Fruit fly (Drosophila melanogaster) whole organism, prepupa: Measurements from ENCODE around the gene Mst98Ca.
A peak's percentile ranks its signal among the peaks of the same experiment; 100 is the strongest.

Source experiments
- Blimp-1 ChIP-seq: fragments of 200-800 bp; sonication (Bioruptor generic); optimal IDR thresholded peaks from 3 replicates; lab custom pipeline; 2017; ENCODE audit warnings: missing biosample characterization, missing genetic modification characterization, mild to moderate bottlenecking, moderate library complexity, missing genetic modification reagents
- CG10631 ChIP-seq: fragments of 200-800 bp; sonication (Bioruptor generic); optimal IDR thresholded peaks from 2 replicates; lab custom pipeline; 2016; ENCODE audit warnings: missing biosample characterization, missing genetic modification characterization
- CG11762 ChIP-seq: fragments of 200-800 bp; sonication (Bioruptor generic); optimal IDR thresholded peaks from 3 replicates; lab custom pipeline; 2016; ENCODE audit warnings: missing biosample characterization, missing genetic modification characterization; ENCODE audit not compliant: insufficient read depth
- CG11902 ChIP-seq: fragments of 200-800 bp; sonication (Bioruptor generic); optimal IDR thresholded peaks from 3 replicates; lab custom pipeline; 2016; ENCODE audit warnings: missing biosample characterization, missing genetic modification characterization
- CG15336 ChIP-seq: fragments of 200-800 bp; sonication (Bioruptor generic); IDR thresholded peaks from 2 replicates; pipeline ENCODE4 v1.3.6; 2022; ENCODE audit warnings: missing biosample characterization, missing genetic modification characterization
- CG1621 ChIP-seq: fragments of 200-800 bp; sonication (Bioruptor generic); optimal IDR thresholded peaks from 3 replicates; lab custom pipeline; 2018; ENCODE audit warnings: missing biosample characterization, mild to moderate bottlenecking, missing genetic modification characterization
- CG16779 ChIP-seq: fragments of 200-800 bp; sonication (Bioruptor generic); optimal IDR thresholded peaks from 3 replicates; lab custom pipeline; 2017; ENCODE audit warnings: missing biosample characterization, mild to moderate bottlenecking, missing genetic modification characterization
- CG3032 ChIP-seq: fragments of 200-800 bp; optimal IDR thresholded peaks from 2 replicates; lab custom pipeline; 2019; ENCODE audit warnings: missing biosample characterization, mild to moderate bottlenecking, missing genetic modification characterization, moderate library complexity
- CG31627 ChIP-seq: fragments of 200-800 bp; sonication (Bioruptor generic); optimal IDR thresholded peaks from 3 replicates; lab custom pipeline; 2016; ENCODE audit warnings: missing biosample characterization, missing genetic modification characterization
- CG34406 ChIP-seq: fragments of 200-800 bp; sonication (Bioruptor generic); optimal IDR thresholded peaks from 3 replicates; lab custom pipeline; 2016; ENCODE audit warnings: missing biosample characterization, missing genetic modification characterization
- CG3919 ChIP-seq: fragments of 200-800 bp; sonication (Bioruptor generic); optimal IDR thresholded peaks from 3 replicates; lab custom pipeline; 2016; ENCODE audit warnings: missing biosample characterization, missing genetic modification characterization
- CG4318 ChIP-seq: fragments of 200-800 bp; sonication (Bioruptor generic); optimal IDR thresholded peaks from 3 replicates; lab custom pipeline; 2017; ENCODE audit warnings: missing biosample characterization, mild to moderate bottlenecking, missing genetic modification characterization
- CG6163 ChIP-seq: fragments of 200-800 bp; sonication (Bioruptor generic); IDR thresholded peaks from 3 replicates; pipeline ENCODE4 v1.3.6; 2022; ENCODE audit warnings: missing biosample characterization, missing genetic modification characterization
- CG6276 ChIP-seq: fragments of 200-800 bp; sonication (Bioruptor generic); optimal IDR thresholded peaks from 2 replicates; lab custom pipeline; 2017; ENCODE audit warnings: missing biosample characterization, mild to moderate bottlenecking, missing genetic modification characterization
- CG6792 ChIP-seq: fragments of 200-800 bp; sonication (Bioruptor generic); optimal IDR thresholded peaks from 3 replicates; lab custom pipeline; 2016; ENCODE audit warnings: missing biosample characterization, missing genetic modification characterization
- CG6854 ChIP-seq: fragments of 200-800 bp; sonication (Bioruptor generic); optimal IDR thresholded peaks from 2 replicates; lab custom pipeline; 2017; ENCODE audit warnings: missing biosample characterization, mild to moderate bottlenecking, missing genetic modification characterization
- CG8319 ChIP-seq: fragments of 200-800 bp; sonication (Bioruptor generic); optimal IDR thresholded peaks from 3 replicates; lab custom pipeline; 2016; ENCODE audit warnings: missing biosample characterization, missing genetic modification characterization
- CG8632 ChIP-seq: fragments of 200-800 bp; sonication (Bioruptor generic); optimal IDR thresholded peaks from 3 replicates; lab custom pipeline; 2016; ENCODE audit warnings: missing biosample characterization, missing genetic modification characterization
- CG9139 ChIP-seq: fragments of 200-800 bp; sonication (Bioruptor generic); optimal IDR thresholded peaks from 3 replicates; lab custom pipeline; 2017; ENCODE audit warnings: missing biosample characterization, mild to moderate bottlenecking, missing genetic modification characterization
- Eip75B ChIP-seq: fragments of 200-800 bp; sonication (Bioruptor generic); optimal IDR thresholded peaks from 3 replicates; lab custom pipeline; 2016; ENCODE audit warnings: missing biosample characterization, missing genetic modification characterization
- Eip78C ChIP-seq: fragments of 200-800 bp; sonication (Bioruptor generic); peaks from one replicate; lab custom pipeline; 2016; ENCODE audit warnings: missing biosample characterization, missing genetic modification characterization
- Eip93F ChIP-seq: fragments of 200-800 bp; sonication (Bioruptor generic); optimal IDR thresholded peaks from 2 replicates; lab custom pipeline; 2016; ENCODE audit warnings: missing biosample characterization, mild to moderate bottlenecking, missing genetic modification characterization
- Ets96B ChIP-seq: fragments of 200-800 bp; optimal IDR thresholded peaks from 2 replicates; lab custom pipeline; 2019; ENCODE audit warnings: missing biosample characterization, mild to moderate bottlenecking, missing genetic modification characterization, moderate library complexity
- Gug ChIP-seq: fragments of 200-800 bp; sonication (Bioruptor generic); IDR thresholded peaks from 2 replicates; pipeline ENCODE4 v1.3.6; 2022; ENCODE audit warnings: missing biosample characterization, missing genetic modification characterization
- Hr38 ChIP-seq: sonication (Bioruptor generic); optimal IDR thresholded peaks from 2 replicates; lab custom pipeline; 2016; ENCODE audit warnings: missing biosample characterization, missing genetic modification characterization
- Hr39 ChIP-seq: fragments of 200-800 bp; sonication (Bioruptor generic); optimal IDR thresholded peaks from 2 replicates; lab custom pipeline; 2016; ENCODE audit warnings: missing biosample characterization, missing genetic modification characterization
- Met ChIP-seq: fragments of 200-800 bp; sonication (Bioruptor generic); optimal IDR thresholded peaks from 3 replicates; lab custom pipeline; 2016; ENCODE audit warnings: missing biosample characterization, missing genetic modification characterization
- OdsH ChIP-seq: fragments of 200-800 bp; sonication (Bioruptor generic); optimal IDR thresholded peaks from 3 replicates; lab custom pipeline; 2016; ENCODE audit warnings: missing biosample characterization, missing genetic modification characterization
- Sox102F ChIP-seq: fragments of 200-800 bp; sonication (Bioruptor generic); optimal IDR thresholded peaks from 2 replicates; lab custom pipeline; 2016; ENCODE audit warnings: missing biosample characterization, mild to moderate bottlenecking, missing genetic modification characterization
- Sox14 ChIP-seq: fragments of 200-800 bp; sonication (Bioruptor generic); optimal IDR thresholded peaks from 3 replicates; lab custom pipeline; 2016; ENCODE audit warnings: missing biosample characterization, missing genetic modification characterization
- achi ChIP-seq: fragments of 200-800 bp; sonication (Bioruptor generic); optimal IDR thresholded peaks from 3 replicates; lab custom pipeline; 2016; ENCODE audit warnings: missing biosample characterization, missing genetic modification characterization
- dac ChIP-seq: fragments of 200-800 bp; sonication (Bioruptor generic); optimal IDR thresholded peaks from 2 replicates; lab custom pipeline; 2017; ENCODE audit warnings: missing biosample characterization, mild to moderate bottlenecking, missing genetic modification characterization
- dsx ChIP-seq: fragments of 200-800 bp; optimal IDR thresholded peaks from 3 replicates; lab custom pipeline; 2019; ENCODE audit warnings: missing biosample characterization, mild to moderate bottlenecking, missing genetic modification characterization, moderate library complexity; ENCODE audit not compliant: poor library complexity, severe bottlenecking
- esn ChIP-seq: fragments of 200-800 bp; sonication (Bioruptor generic); optimal IDR thresholded peaks from 2 replicates; lab custom pipeline; 2016; ENCODE audit warnings: missing biosample characterization, mild to moderate bottlenecking, missing genetic modification characterization, moderate library complexity
- fd59A ChIP-seq: fragments of 200-800 bp; sonication (Bioruptor generic); optimal IDR thresholded peaks from 2 replicates; lab custom pipeline; 2017; ENCODE audit warnings: missing biosample characterization, mild to moderate bottlenecking, missing genetic modification characterization, missing genetic modification reagents
- fkh ChIP-seq: fragments of 200-800 bp; sonication (Bioruptor generic); optimal IDR thresholded peaks from 3 replicates; lab custom pipeline; 2017; ENCODE audit warnings: missing biosample characterization, mild to moderate bottlenecking, missing genetic modification characterization, moderate library complexity
- net ChIP-seq: fragments of 200-800 bp; sonication (Bioruptor generic); optimal IDR thresholded peaks from 3 replicates; lab custom pipeline; 2016; ENCODE audit warnings: missing biosample characterization, missing genetic modification characterization
- salr ChIP-seq, 2 experiments: fragments of 200-800 bp; sonication (Bioruptor generic); optimal IDR thresholded peaks; 3 replicates each; lab custom pipeline; 2016 to 2018; ENCODE audit warnings: missing biosample characterization in 2 of 2, missing genetic modification characterization in 2 of 2, mild to moderate bottlenecking in 1 of 2
- spab ChIP-seq: fragments of 200-800 bp; sonication (Bioruptor generic); optimal IDR thresholded peaks from 2 replicates; lab custom pipeline; 2017; ENCODE audit warnings: missing biosample characterization, mild to moderate bottlenecking, missing genetic modification characterization, missing genetic modification reagents
- ss ChIP-seq, 2 experiments: fragments of 200-800 bp; sonication (Bioruptor generic); optimal IDR thresholded peaks; 2 replicates in 1 of 2; 3 replicates in 1 of 2; lab custom pipeline; 2017 to 2018; ENCODE audit warnings: mild to moderate bottlenecking in 2 of 2, missing biosample characterization in 2 of 2, missing genetic modification characterization in 2 of 2, moderate library complexity in 1 of 2
- svp ChIP-seq: fragments of 200-800 bp; sonication (Bioruptor generic); peaks from one replicate; lab custom pipeline; 2016; ENCODE audit warnings: missing biosample characterization, missing genetic modification characterization

Mst98Ca gene

dm6 chr3R:28336046-28336771 is 45.1 kb downstream of the Mst98Ca start, which contains the start of gene larp (continued):
- peak; percentile 42 for TF ChIP-seq CG3032 (tag; lab: Kevin White, UChicago)
- no peak for TF ChIP-seq CG16779 (tag; lab: Kevin White, UChicago)
- peak; percentile 25 for TF ChIP-seq CG6792
- no peak for TF ChIP-seq CG4318 (GFP tag; lab: Kevin White, UChicago)
- no peak for TF ChIP-seq Eip93F
- TF ChIP-seq Eip78C (GFP tag; lab: Kevin White, UChicago), result peak; percentile 59
- TF ChIP-seq net, result peak; percentile 2
- no peak for TF ChIP-seq CG3919 (GFP tag; lab: Kevin White, UChicago)
- peak; percentile 36 for TF ChIP-seq CG34406 (GFP tag; lab: Kevin White, UChicago)
- peak in 1 of 2 experiments; percentile 38 for TF ChIP-seq salr (GFP tag; optimal IDR thresholded peaks at IDR 0.05; lab: Kevin White, UChicago)
- peak; percentile 36 for TF ChIP-seq CG8319 (GFP tag; lab: Kevin White, UChicago)
- peak; percentile 40 for TF ChIP-seq achi (GFP tag; lab: Kevin White, UChicago)
- TF ChIP-seq Ets96B, result peak; percentile 26
- peak; percentile 59 for TF ChIP-seq esn (GFP tag; lab: Kevin White, UChicago)
- no peak for TF ChIP-seq Blimp-1 (GFP tag; lab: Kevin White, UChicago)
- TF ChIP-seq Sox14 (GFP tag; lab: Kevin White, UChicago), result peak; percentile 55
- TF ChIP-seq CG11762 (GFP tag; lab: Kevin White, UChicago), result no peak
- no peak for TF ChIP-seq CG8632 (GFP tag; lab: Kevin White, UChicago)
- no peak for TF ChIP-seq Hr38
- TF ChIP-seq Gug (GFP tag; lab: Robert Waterston, UW), result 0 out of 2 replicates have a peak, but pooled peaks have one; percentile 12
- TF ChIP-seq CG6854 (GFP tag; lab: Kevin White, UChicago), result no peak
- TF ChIP-seq Eip75B (GFP tag; lab: Kevin White, UChicago), result peak; percentile 37
- TF ChIP-seq CG6163 (GFP tag; lab: Robert Waterston, UW), result peak; percentile 50; the same call in 1 of the 3 replicates
- TF ChIP-seq OdsH (GFP tag; lab: Kevin White, UChicago), result peak; percentile 55
- TF ChIP-seq CG10631 (GFP tag; lab: Kevin White, UChicago), result peak; percentile 70
- no peak for TF ChIP-seq fd59A
- TF ChIP-seq fkh (GFP tag; lab: Kevin White, UChicago), result no peak
- peak; percentile 14 for TF ChIP-seq Sox102F (GFP tag; lab: Kevin White, UChicago)
- peak; percentile 80 for TF ChIP-seq svp
- TF ChIP-seq CG15336 (GFP tag; lab: Robert Waterston, UW), result peak; percentile 30; the same call in 1 of the 2 replicates
- no peak for TF ChIP-seq CG9139
- TF ChIP-seq, all 60 proteins: peak for 36

- TF ChIP-seq Hr38 (no peak), CG34406 (GFP tag; lab: Kevin White, UChicago) (peak; percentile 53), Ets96B (peak; percentile 52), CG8319 (GFP tag; lab: Kevin White, UChicago) (peak; percentile 26), CG9139 (no peak), esn (GFP tag; lab: Kevin White, UChicago) (peak; percentile 49), CG15336 (GFP tag; lab: Robert Waterston, UW) (peak; percentile 63), Sox14 (GFP tag; lab: Kevin White, UChicago) (peak; percentile 8), CG10631 (GFP tag; lab: Kevin White, UChicago) (peak; percentile 57), Eip93F (peak; percentile 34), dsx (peak; percentile 44), CG31627 (peak; percentile 25), fd59A (peak; percentile 12), CG3032 (tag; lab: Kevin White, UChicago) (peak; percentile 73), CG1621 (tag; lab: Kevin White, UChicago) (no peak), CG11902 (GFP tag; lab: Kevin White, UChicago) (peak; percentile 24), ss (GFP tag; optimal IDR thresholded peaks at IDR 0.05; lab: Kevin White, UChicago) (peak; percentile 35 to 59), CG16779 (tag; lab: Kevin White, UChicago) (peak; percentile 21), salr (GFP tag; optimal IDR thresholded peaks at IDR 0.05; lab: Kevin White, UChicago) (peak; percentile 17 to 57), CG6276 (no peak), Gug (GFP tag; lab: Robert Waterston, UW) (peak; percentile 36; the same call in 1 of the 2 replicates), Eip78C (GFP tag; lab: Kevin White, UChicago) (peak; percentile 85), Hr39 (GFP tag; lab: Kevin White, UChicago) (peak; percentile 33), spab (GFP tag; lab: Kevin White, UChicago) (peak; percentile 11), Sox102F (GFP tag; lab: Kevin White, UChicago) (peak; percentile 40), Met (GFP tag; lab: Kevin White, UChicago) (peak; percentile 36), CG6854 (GFP tag; lab: Kevin White, UChicago) (peak; percentile 67), svp (peak; percentile 86), OdsH (GFP tag; lab: Kevin White, UChicago) (peak; percentile 77), Blimp-1 (GFP tag; lab: Kevin White, UChicago) (peak; percentile 12), dac (GFP tag; lab: Kevin White, UChicago) (peak; percentile 9)
These were observed 48.8 kb downstream of the Mst98Ca start, which contains the start of the genes Gfat2 and Moca-cyp for dm6 chr3R:28339654-28340605. TSS of gene Gfat2 (minus strand) at chr3R:28339765. TSS of gene Moca-cyp (plus strand) at chr3R:28340334.
